Worm (Caenorhabditis elegans) whole organism, midembryonic: Measurements from ENCODE around the gene srlf-20.
"Not testable (repeated sequence)": the region's sequence is repeated elsewhere in the genome, so short reads cannot be mapped to it uniquely, and the experiment has no call there.

Experiments
- T22C8.4 ChIP-seq: fragments of 200-800 bp; sonication (Bioruptor generic); IDR thresholded peaks from 2 replicates; pipeline ENCODE4 v1.3.6; 2022; ENCODE audit warnings: missing genetic modification characterization, missing compliant biosample characterization
- cog-1 ChIP-seq: sonication (generic microtip); optimal IDR thresholded peaks from 2 replicates; lab custom pipeline; 2016; ENCODE audit warnings: missing genetic modification characterization, missing compliant biosample characterization
- flt-1 ChIP-seq: fragments of 200-800 bp; sonication (Bioruptor generic); IDR thresholded peaks from 2 replicates; pipeline ENCODE4 v1.3.6; 2022; ENCODE audit warnings: missing genetic modification characterization, missing compliant biosample characterization
- klf-2 ChIP-seq: fragments of 200-800 bp; sonication (Bioruptor generic); conservative IDR thresholded peaks from 2 replicates; pipeline ENCODE4 v1.3.6; 2022; ENCODE audit warnings: missing genetic modification reagents, missing genetic modification characterization, missing compliant biosample characterization
- med-1 ChIP-seq: sonication (generic microtip); optimal IDR thresholded peaks from 2 replicates; lab custom pipeline; 2017; ENCODE audit warnings: missing genetic modification characterization, mild to moderate bottlenecking, missing compliant biosample characterization, antibody characterized with exemption, missing genetic modification reagents; ENCODE audit not compliant: insufficient read depth
- ztf-23 ChIP-seq: fragments of 200-800 bp; sonication (Bioruptor generic); IDR thresholded peaks from 2 replicates; pipeline ENCODE4 v1.3.6; 2022; ENCODE audit warnings: missing genetic modification reagents, missing genetic modification characterization, missing compliant biosample characterization

- not testable (repeated sequence) for TF ChIP-seq med-1; cog-1 (tag; lab: Kevin White, UChicago); ztf-23; T22C8.4 (GFP tag; lab: Robert Waterston, UW); flt-1 (GFP tag; lab: Robert Waterston, UW); klf-2
These were observed 2.9 kb upstream of the srlf-20 start, which contains the start of gene srlf-22 for ce11 chrV:890835-891234.
